Fruit fly (Drosophila melanogaster) whole organism, embryonic: ENCODE data around the gene dysf.

ENCODE experiments used
- CG1024 ChIP-seq: fragments of 200-800 bp; sonication (Bioruptor generic); IDR thresholded peaks from 2 replicates; pipeline ENCODE4 v1.3.6; 2022; ENCODE audit warnings: missing biosample characterization, missing genetic modification characterization
- CG11504 ChIP-seq: fragments of 200-800 bp; sonication (Bioruptor generic); optimal IDR thresholded peaks from 3 replicates; lab custom pipeline; 2019; ENCODE audit warnings: missing biosample characterization, mild to moderate bottlenecking, missing genetic modification characterization, moderate library complexity
- CG12236 ChIP-seq: fragments of 200-800 bp; sonication (Bioruptor generic); optimal IDR thresholded peaks from 2 replicates; lab custom pipeline; 2016; ENCODE audit warnings: missing biosample characterization, missing genetic modification characterization
- CG12744 ChIP-seq: fragments of 200-800 bp; sonication (Bioruptor generic); optimal IDR thresholded peaks from 2 replicates; lab custom pipeline; 2016; ENCODE audit warnings: missing biosample characterization, missing genetic modification characterization
- CG13424 ChIP-seq: fragments of 200-800 bp; sonication (Bioruptor generic); optimal IDR thresholded peaks from 2 replicates; lab custom pipeline; 2019; ENCODE audit warnings: missing biosample characterization, mild to moderate bottlenecking, missing genetic modification characterization, moderate library complexity
- CG14014 ChIP-seq: fragments of 200-800 bp; sonication (Bioruptor generic); IDR thresholded peaks from 2 replicates; pipeline ENCODE4 v1.3.6; 2022; ENCODE audit warnings: missing biosample characterization, missing genetic modification characterization
- CG1647 ChIP-seq: fragments of 200-800 bp; sonication (Bioruptor generic); optimal IDR thresholded peaks from 3 replicates; lab custom pipeline; 2016; ENCODE audit warnings: missing biosample characterization, missing genetic modification characterization
- CG2678 ChIP-seq: fragments of 200-800 bp; sonication (Bioruptor generic); optimal IDR thresholded peaks from 3 replicates; lab custom pipeline; 2019; ENCODE audit warnings: missing biosample characterization, mild to moderate bottlenecking, missing genetic modification characterization, moderate library complexity
- CG30403 ChIP-seq: fragments of 200-800 bp; sonication (Bioruptor generic); optimal IDR thresholded peaks from 3 replicates; lab custom pipeline; 2016; ENCODE audit warnings: missing biosample characterization, missing genetic modification characterization
- CG34376 ChIP-seq: fragments of 200-800 bp; sonication (Bioruptor generic); optimal IDR thresholded peaks from 2 replicates; lab custom pipeline; 2018; ENCODE audit warnings: missing biosample characterization, mild to moderate bottlenecking, missing genetic modification characterization
- CG6654 ChIP-seq: fragments of 200-800 bp; sonication (Bioruptor generic); optimal IDR thresholded peaks from 2 replicates; lab custom pipeline; 2017; ENCODE audit warnings: missing biosample characterization, mild to moderate bottlenecking, missing genetic modification characterization
- D19A ChIP-seq: fragments of 200-800 bp; optimal IDR thresholded peaks from 3 replicates; lab custom pipeline; 2019; ENCODE audit warnings: missing biosample characterization, mild to moderate bottlenecking, missing genetic modification characterization, moderate library complexity
- Doc2 ChIP-seq: fragments of 200-800 bp; sonication (Bioruptor generic); IDR thresholded peaks from 2 replicates; pipeline ENCODE4 v1.3.6; 2022; ENCODE audit warnings: missing biosample characterization, missing genetic modification characterization
- Drgx ChIP-seq: fragments of 200-800 bp; sonication (Bioruptor generic); IDR thresholded peaks from 2 replicates; pipeline ENCODE4 v1.3.6; 2022; ENCODE audit warnings: missing biosample characterization, missing genetic modification characterization
- E2f2 ChIP-seq: fragments of 200-800 bp; sonication (Bioruptor generic); IDR thresholded peaks from 2 replicates; pipeline ENCODE4 v1.3.6; 2022; ENCODE audit warnings: missing biosample characterization, missing genetic modification characterization
- Ets65A ChIP-seq: fragments of 200-800 bp; sonication (Bioruptor generic); peaks from one replicate; lab custom pipeline; 2016; ENCODE audit warnings: missing biosample characterization, missing genetic modification characterization
- Hey ChIP-seq: fragments of 200-800 bp; sonication (Bioruptor generic); optimal IDR thresholded peaks from 3 replicates; lab custom pipeline; 2018; ENCODE audit warnings: missing biosample characterization, mild to moderate bottlenecking, missing genetic modification characterization
- Hr51 ChIP-seq, 2 experiments: fragments of 200-800 bp; sonication (Bioruptor generic); optimal IDR thresholded peaks; 2 replicates in 1 of 2; 3 replicates in 1 of 2; lab custom pipeline; 2016 to 2018; ENCODE audit warnings: missing biosample characterization in 2 of 2, missing genetic modification characterization in 2 of 2, mild to moderate bottlenecking in 1 of 2, moderate library complexity in 1 of 2
- Hsf ChIP-seq: fragments of 200-800 bp; sonication (Bioruptor generic); optimal IDR thresholded peaks from 3 replicates; lab custom pipeline; 2016; ENCODE audit warnings: missing biosample characterization, missing genetic modification characterization
- Mad ChIP-seq: fragments of 200-800 bp; sonication (Bioruptor generic); optimal IDR thresholded peaks from 2 replicates; lab custom pipeline; 2016; ENCODE audit warnings: missing biosample characterization, missing genetic modification characterization
- Med ChIP-seq: fragments of 200-800 bp; sonication (Bioruptor generic); peaks from one replicate; lab custom pipeline; 2016; ENCODE audit warnings: missing biosample characterization, missing genetic modification characterization, mild to moderate bottlenecking, inconsistent platforms, moderate library complexity
- Nf-YB ChIP-seq: fragments of 200-800 bp; sonication (Bioruptor generic); optimal IDR thresholded peaks from 3 replicates; lab custom pipeline; 2019; ENCODE audit warnings: missing biosample characterization, mild to moderate bottlenecking, missing genetic modification characterization, moderate library complexity
- Pdp1 ChIP-seq, 2 experiments: fragments of 200-800 bp; sonication (Bioruptor generic); optimal IDR thresholded peaks; 3 replicates each; lab custom pipeline; 2016; ENCODE audit warnings: missing biosample characterization in 2 of 2, missing genetic modification characterization in 2 of 2, mild to moderate bottlenecking in 1 of 2, moderate library complexity in 1 of 2
- Sox100B ChIP-seq: fragments of 200-800 bp; sonication (Bioruptor generic); optimal IDR thresholded peaks from 3 replicates; lab custom pipeline; 2018; ENCODE audit warnings: missing biosample characterization, mild to moderate bottlenecking, missing genetic modification characterization
- Sox102F ChIP-seq: fragments of 200-800 bp; sonication (Bioruptor generic); optimal IDR thresholded peaks from 2 replicates; lab custom pipeline; 2018; ENCODE audit warnings: missing biosample characterization, mild to moderate bottlenecking, missing genetic modification characterization, moderate library complexity
- ab ChIP-seq: fragments of 200-800 bp; sonication (Bioruptor generic); optimal IDR thresholded peaks from 2 replicates; lab custom pipeline; 2016; ENCODE audit warnings: missing biosample characterization, missing genetic modification characterization
- abd-A ChIP-seq: fragments of 200-800 bp; sonication (Bioruptor generic); optimal IDR thresholded peaks from 3 replicates; lab custom pipeline; 2019; ENCODE audit warnings: missing biosample characterization, mild to moderate bottlenecking, missing genetic modification characterization, moderate library complexity
- crp ChIP-seq, 2 experiments: fragments of 200-800 bp; sonication (Bioruptor generic); optimal IDR thresholded peaks; 2 replicates in 1 of 2; 3 replicates in 1 of 2; lab custom pipeline; 2017; ENCODE audit warnings: missing biosample characterization in 2 of 2, missing genetic modification characterization in 2 of 2, mild to moderate bottlenecking in 1 of 2, moderate library complexity in 1 of 2
- cwo ChIP-seq: fragments of 200-800 bp; sonication (Bioruptor generic); optimal IDR thresholded peaks from 3 replicates; lab custom pipeline; 2017; ENCODE audit warnings: missing biosample characterization, missing genetic modification characterization, mild to moderate bottlenecking, moderate library complexity, missing genetic modification reagents
- dmrt11E ChIP-seq: fragments of 200-800 bp; sonication (Bioruptor generic); optimal IDR thresholded peaks from 3 replicates; lab custom pipeline; 2018; ENCODE audit warnings: missing biosample characterization, mild to moderate bottlenecking, missing genetic modification characterization, moderate library complexity
- dmrt99B ChIP-seq: fragments of 200-800 bp; sonication (Bioruptor generic); optimal IDR thresholded peaks from 2 replicates; lab custom pipeline; 2018; ENCODE audit warnings: missing biosample characterization, mild to moderate bottlenecking, missing genetic modification characterization, moderate library complexity
- ewg ChIP-seq: fragments of 200-800 bp; sonication (Bioruptor generic); optimal IDR thresholded peaks from 3 replicates; lab custom pipeline; 2017; ENCODE audit warnings: mild to moderate bottlenecking, missing biosample characterization, missing genetic modification reagents, missing genetic modification characterization
- gem ChIP-seq: fragments of 200-800 bp; sonication (Bioruptor generic); optimal IDR thresholded peaks from 2 replicates; lab custom pipeline; 2019; ENCODE audit warnings: missing biosample characterization, mild to moderate bottlenecking, missing genetic modification characterization, moderate library complexity
- ham ChIP-seq: fragments of 200-800 bp; sonication (Bioruptor generic); IDR thresholded peaks from 2 replicates; pipeline ENCODE4 v1.3.6; 2022; ENCODE audit warnings: missing biosample characterization, missing genetic modification characterization
- hth ChIP-seq: fragments of >200 bp; optimal IDR thresholded peaks from 2 replicates; lab custom pipeline; 2017; ENCODE audit warnings: inconsistent platforms
- lab ChIP-seq: fragments of 200-800 bp; sonication (Bioruptor generic); optimal IDR thresholded peaks from 3 replicates; lab custom pipeline; 2017; ENCODE audit warnings: missing biosample characterization, missing genetic modification characterization, mild to moderate bottlenecking, moderate library complexity, missing genetic modification reagents
- nmo ChIP-seq: fragments of 200-800 bp; sonication (Bioruptor generic); optimal IDR thresholded peaks from 2 replicates; lab custom pipeline; 2018; ENCODE audit warnings: missing biosample characterization, mild to moderate bottlenecking, missing genetic modification characterization, moderate library complexity
- prd ChIP-seq, 3 experiments: fragments of >200 bp in 2 of 3; fragments of 200-800 bp in 1 of 3; sonication (Bioruptor generic) in 1 of 3; optimal IDR thresholded peaks in 2 of 3; IDR thresholded peaks in 1 of 3; 2 replicates in 2 of 3; 3 replicates in 1 of 3; pipeline versions ENCODE4 v1.3.6 to Lab custom; 2017 to 2022; ENCODE audit warnings: missing biosample characterization in 1 of 3, missing genetic modification characterization in 1 of 3
- sd ChIP-seq: fragments of 200-800 bp; sonication (Bioruptor generic); optimal IDR thresholded peaks from 3 replicates; lab custom pipeline; 2018; ENCODE audit warnings: missing biosample characterization, mild to moderate bottlenecking, missing genetic modification characterization, moderate library complexity
- sens ChIP-seq: fragments of 200-800 bp; sonication (Bioruptor generic); peaks from one replicate; lab custom pipeline; 2016; ENCODE audit warnings: missing biosample characterization, missing genetic modification characterization
- so ChIP-seq: fragments of 200-800 bp; sonication (Bioruptor generic); IDR thresholded peaks from 3 replicates; pipeline ENCODE4 v1.3.6; 2022; ENCODE audit warnings: missing biosample characterization, missing genetic modification characterization
- sob ChIP-seq: fragments of 200-800 bp; sonication (Bioruptor generic); IDR thresholded peaks from 2 replicates; pipeline ENCODE4 v1.3.6; 2022; ENCODE audit warnings: missing biosample characterization, missing genetic modification characterization
- sr ChIP-seq: fragments of 200-800 bp; sonication (Bioruptor generic); IDR thresholded peaks from 3 replicates; pipeline ENCODE4 v1.3.6; 2022; ENCODE audit warnings: missing biosample characterization, missing genetic modification characterization
- ttk ChIP-seq: fragments of 200-800 bp; sonication (Bioruptor generic); IDR thresholded peaks from 2 replicates; pipeline ENCODE4 v2.1.2; 2022; ENCODE audit warnings: missing biosample characterization, missing genetic modification characterization
- vvl ChIP-seq: fragments of 200-800 bp; sonication (Bioruptor generic); IDR thresholded peaks from 2 replicates; pipeline ENCODE4 v1.3.6; 2022; ENCODE audit warnings: missing biosample characterization, missing genetic modification characterization
- zen2 ChIP-seq: fragments of 200-800 bp; sonication (Bioruptor generic); IDR thresholded peaks from 3 replicates; pipeline ENCODE4 v1.3.6; 2022; ENCODE audit warnings: missing biosample characterization, missing genetic modification characterization; ENCODE audit not compliant: partially characterized antibody

Gene dysf

dm6 chr3R:26128442-26129003 is 30.0 kb upstream of the dysf start:
- peak; percentile 45; the same call in 1 of the 2 replicates for TF ChIP-seq Drgx
- no peak for TF ChIP-seq zen2 (GFP tag; lab: Robert Waterston, UW)
- no peak for TF ChIP-seq ewg (GFP tag; lab: Kevin White, UChicago)
- TF ChIP-seq Pdp1 (GFP tag; optimal IDR thresholded peaks at IDR 0.05; lab: Kevin White, UChicago): peak in 1 of 2 experiments; percentile 21
- TF ChIP-seq ab (GFP tag; lab: Kevin White, UChicago): no peak
- peak; percentile 37 for TF ChIP-seq gem (tag; lab: Kevin White, UChicago)
- no peak for TF ChIP-seq nmo (GFP tag; lab: Kevin White, UChicago)
- no peak for TF ChIP-seq CG6654 (GFP tag; lab: Kevin White, UChicago)
- TF ChIP-seq hth (lab: Kevin White, UChicago): no peak
- no peak for TF ChIP-seq CG12744 (GFP tag; lab: Kevin White, UChicago)
- peak; percentile 78 for TF ChIP-seq cwo (GFP tag; lab: Kevin White, UChicago)
- peak; percentile 6 for TF ChIP-seq Sox100B (GFP tag; lab: Kevin White, UChicago)
- TF ChIP-seq CG1024 (GFP tag; lab: Robert Waterston, UW): no peak
- TF ChIP-seq CG30403 (GFP tag; lab: Kevin White, UChicago): no peak
- no peak for TF ChIP-seq Ets65A (GFP tag; lab: Kevin White, UChicago)
- no peak for TF ChIP-seq crp (GFP tag; optimal IDR thresholded peaks at IDR 0.05; lab: Kevin White, UChicago)
- no peak for TF ChIP-seq Nf-YB
- peak; percentile 48 for TF ChIP-seq sens (GFP tag; lab: Kevin White, UChicago)
- peak in 1 of 2 experiments; percentile 16 for TF ChIP-seq Hr51 (GFP tag; optimal IDR thresholded peaks at IDR 0.05; lab: Kevin White, UChicago)
- TF ChIP-seq CG2678 (tag; lab: Kevin White, UChicago): peak; percentile 11
- TF ChIP-seq prd (optimal IDR thresholded peaks at IDR 0.05; lab: Kevin White, UChicago): no peak
- TF ChIP-seq prd (GFP tag; IDR thresholded peaks at IDR 0.05; lab: Robert Waterston, UW): peak; percentile 28; the same call in 1 of the 3 replicates
- TF ChIP-seq CG11504 (tag; lab: Kevin White, UChicago): peak; percentile 28
- no peak for TF ChIP-seq CG12236 (GFP tag; lab: Kevin White, UChicago)
- peak; percentile 20 for TF ChIP-seq dmrt99B
- TF ChIP-seq E2f2 (GFP tag; lab: Robert Waterston, UW): peak; percentile 12; the same call in 1 of the 2 replicates
- TF ChIP-seq dmrt11E (tag; lab: Kevin White, UChicago): no peak
- peak; percentile 11 for TF ChIP-seq Sox102F
- TF ChIP-seq CG14014 (GFP tag; lab: Robert Waterston, UW): no peak

dm6 chr3R:26125838-26126709 is 27.6 kb upstream of the dysf start, which contains the start of gene CG14556:
Gene CG14556 (plus strand): TSS chr3R:26126659.
- TF ChIP-seq CG34376 (GFP tag; lab: Kevin White, UChicago) (no peak), lab (GFP tag; lab: Kevin White, UChicago) (peak; percentile 16), Doc2 (no peak), Ets65A (GFP tag; lab: Kevin White, UChicago) (peak; percentile 59), ham (no peak), vvl (0 out of 2 replicates have a peak, but pooled peaks have one; percentile 27), CG13424 (no peak), so (no peak), CG11504 (tag; lab: Kevin White, UChicago) (peak; percentile 7), Med (GFP tag; lab: Kevin White, UChicago) (peak; percentile 36), ttk (0 out of 2 replicates have a peak, but pooled peaks have one; percentile 6), sob (GFP tag; lab: Robert Waterston, UW) (no peak), Drgx (0 out of 2 replicates have a peak, but pooled peaks have one; percentile 11), sd (tag; lab: Kevin White, UChicago) (peak; percentile 71), Hey (tag; lab: Kevin White, UChicago) (peak; percentile 36), CG1647 (no peak), D19A (no peak), Hsf (GFP tag; lab: Kevin White, UChicago) (no peak), abd-A (tag; lab: Kevin White, UChicago) (peak; percentile 51), Mad (no peak), sr (GFP tag; lab: Robert Waterston, UW) (no peak)
